Worm (Caenorhabditis elegans) whole organism, midembryonic: Measurements from ENCODE around the gene frm-7.

ENCODE experiments used
- T22C8.4 ChIP-seq: fragments of 200-800 bp; sonication (Bioruptor generic); IDR thresholded peaks from 2 replicates; pipeline ENCODE4 v1.3.6; 2022; ENCODE audit warnings: missing genetic modification characterization, missing compliant biosample characterization
- cog-1 ChIP-seq: sonication (generic microtip); optimal IDR thresholded peaks from 2 replicates; lab custom pipeline; 2016; ENCODE audit warnings: missing genetic modification characterization, missing compliant biosample characterization
- ref-1 ChIP-seq: fragments of 200-800 bp; sonication (Bioruptor generic); conservative IDR thresholded peaks from 2 replicates; pipeline ENCODE4 v1.3.6; 2022; ENCODE audit warnings: missing genetic modification reagents, missing genetic modification characterization, missing compliant biosample characterization
- tab-1 ChIP-seq: fragments of 200-800 bp; sonication (Bioruptor generic); IDR thresholded peaks from 2 replicates; pipeline ENCODE4 v1.3.6; 2022; ENCODE audit warnings: missing genetic modification characterization, missing compliant biosample characterization
- ztf-23 ChIP-seq: fragments of 200-800 bp; sonication (Bioruptor generic); IDR thresholded peaks from 2 replicates; pipeline ENCODE4 v1.3.6; 2022; ENCODE audit warnings: missing genetic modification reagents, missing genetic modification characterization, missing compliant biosample characterization

- no peak for TF ChIP-seq cog-1 (tag; lab: Kevin White, UChicago)
- no peak for TF ChIP-seq tab-1 (GFP tag; lab: Robert Waterston, UW)
- no peak for TF ChIP-seq ref-1 (GFP tag; lab: Robert Waterston, UW)
- TF ChIP-seq T22C8.4 (GFP tag; lab: Robert Waterston, UW): no peak
- no peak for TF ChIP-seq ztf-23 (GFP tag; lab: Robert Waterston, UW)
Observed at ce11 chrV:12287667-12288066, 14.6 kb upstream of the frm-7 start.
